Worm (Caenorhabditis elegans) whole organism, late embryonic: ENCODE data around the gene gmeb-1.

ENCODE experiments used
- ama-1 ChIP-seq: fragments of 150-350 bp; optimal IDR thresholded peaks from 2 replicates; lab custom pipeline; 2014
- ets-4 ChIP-seq: sonication (generic microtip); optimal IDR thresholded peaks from 2 replicates; lab custom pipeline; 2016; ENCODE audit warnings: missing genetic modification characterization, missing compliant biosample characterization
- fkh-10 ChIP-seq: fragments of 150-350 bp; optimal IDR thresholded peaks from 2 replicates; lab custom pipeline; 2014; ENCODE audit warnings: missing biosample characterization, missing genetic modification reagents, missing genetic modification characterization
- lin-11 ChIP-seq: fragments of 200-800 bp; sonication (Bioruptor generic); optimal IDR thresholded peaks from 2 replicates; lab custom pipeline; 2018; ENCODE audit warnings: mild to moderate bottlenecking, missing genetic modification characterization, missing compliant biosample characterization
- mec-3 ChIP-seq: sonication (generic microtip); optimal IDR thresholded peaks from 2 replicates; lab custom pipeline; 2016; ENCODE audit warnings: borderline replicate concordance, missing genetic modification characterization, missing compliant biosample characterization
- pha-4 ChIP-seq: fragments of 150-350 bp; optimal IDR thresholded peaks from 2 replicates; lab custom pipeline; 2018; ENCODE audit warnings: missing biosample characterization, missing genetic modification reagents, missing genetic modification characterization
- sox-2 ChIP-seq: fragments of 200-800 bp; sonication (Bioruptor generic); IDR thresholded peaks from 2 replicates; pipeline ENCODE4 v1.3.6; 2022; ENCODE audit warnings: missing genetic modification reagents, missing genetic modification characterization, missing compliant biosample characterization
- tbx-7 ChIP-seq: sonication (generic microtip); optimal IDR thresholded peaks from 2 replicates; lab custom pipeline; 2016; ENCODE audit warnings: missing genotype, missing genetic modification characterization, missing compliant biosample characterization
- zip-5 ChIP-seq: sonication (generic microtip); optimal IDR thresholded peaks from 2 replicates; lab custom pipeline; 2016; ENCODE audit warnings: missing genetic modification characterization, missing compliant biosample characterization

- TF ChIP-seq fkh-10 (GFP tag; lab: Kevin White, UChicago) (no peak), lin-11 (tag; lab: Kevin White, UChicago) (no peak), sox-2 (GFP tag; lab: Robert Waterston, UW) (no peak), pha-4 (no peak), ets-4 (no peak), zip-5 (tag; lab: Kevin White, UChicago) (no peak), mec-3 (tag; lab: Kevin White, UChicago) (no peak), tbx-7 (no peak), ama-1 (lab: Kevin White, UChicago) (no peak)
Measured at ce11 chrII:43640-44039, 24.3 kb downstream of the gmeb-1 start, which contains the start of gene nfyc-1.
